Fruit fly (Drosophila melanogaster) whole organism, embryonic: ENCODE results near the gene CG31233.
A peak's percentile ranks its signal among the peaks of the same experiment; 100 is the strongest.

ENCODE experiments used
- ATbp ChIP-seq: fragments of 200-800 bp; sonication (Bioruptor generic); optimal IDR thresholded peaks from 2 replicates; lab custom pipeline; 2017; ENCODE audit warnings: missing biosample characterization, mild to moderate bottlenecking, missing genetic modification characterization, missing genetic modification reagents
- B-H1 ChIP-seq: fragments of 200-800 bp; sonication (Bioruptor generic); IDR thresholded peaks from 3 replicates; pipeline ENCODE4 v1.3.6; 2022; ENCODE audit warnings: missing biosample characterization, missing genetic modification characterization
- CG10543 ChIP-seq: fragments of 200-800 bp; sonication (Bioruptor generic); optimal IDR thresholded peaks from 3 replicates; lab custom pipeline; 2017; ENCODE audit warnings: missing biosample characterization, mild to moderate bottlenecking, missing genetic modification characterization, moderate library complexity
- CG11093 ChIP-seq: fragments of 200-800 bp; sonication (Bioruptor generic); IDR thresholded peaks from 3 replicates; pipeline ENCODE4 v1.3.6; 2022; ENCODE audit warnings: missing biosample characterization, missing genetic modification characterization
- CG11504 ChIP-seq: fragments of 200-800 bp; sonication (Bioruptor generic); optimal IDR thresholded peaks from 3 replicates; lab custom pipeline; 2019; ENCODE audit warnings: missing biosample characterization, mild to moderate bottlenecking, missing genetic modification characterization, moderate library complexity
- CG13624 ChIP-seq: fragments of 200-800 bp; sonication (Bioruptor generic); optimal IDR thresholded peaks from 2 replicates; lab custom pipeline; 2016; ENCODE audit warnings: missing biosample characterization, missing genetic modification characterization
- CG14965 ChIP-seq: fragments of 200-800 bp; sonication (Bioruptor generic); optimal IDR thresholded peaks from 2 replicates; lab custom pipeline; 2016; ENCODE audit warnings: missing biosample characterization, missing genetic modification characterization, borderline replicate concordance
- CG17568 ChIP-seq: fragments of 200-800 bp; sonication (Bioruptor generic); optimal IDR thresholded peaks from 2 replicates; lab custom pipeline; 2018; ENCODE audit warnings: missing biosample characterization, mild to moderate bottlenecking, missing genetic modification characterization, moderate library complexity
- CG17612 ChIP-seq: fragments of 200-800 bp; sonication (Bioruptor generic); IDR thresholded peaks from 2 replicates; pipeline ENCODE4 v1.3.6; 2022; ENCODE audit warnings: missing biosample characterization, missing genetic modification characterization
- CG18764 ChIP-seq: fragments of 200-800 bp; sonication (Bioruptor generic); optimal IDR thresholded peaks from 3 replicates; lab custom pipeline; 2016; ENCODE audit warnings: missing biosample characterization, missing genetic modification characterization
- CG30403 ChIP-seq: fragments of 200-800 bp; sonication (Bioruptor generic); optimal IDR thresholded peaks from 3 replicates; lab custom pipeline; 2016; ENCODE audit warnings: missing biosample characterization, missing genetic modification characterization
- CG34376 ChIP-seq: fragments of 200-800 bp; sonication (Bioruptor generic); optimal IDR thresholded peaks from 2 replicates; lab custom pipeline; 2018; ENCODE audit warnings: missing biosample characterization, mild to moderate bottlenecking, missing genetic modification characterization
- CG4730 ChIP-seq: fragments of 200-800 bp; sonication (Bioruptor generic); IDR thresholded peaks from 2 replicates; pipeline ENCODE4 v1.3.6; 2022; ENCODE audit warnings: missing biosample characterization, missing genetic modification characterization
- CG6791 ChIP-seq: fragments of 200-800 bp; sonication (Bioruptor generic); IDR thresholded peaks from 3 replicates; pipeline ENCODE4 v1.3.6; 2022; ENCODE audit warnings: missing biosample characterization, missing genetic modification characterization; ENCODE audit not compliant: partially characterized antibody
- CG7745 ChIP-seq: fragments of 200-800 bp; sonication (Bioruptor generic); optimal IDR thresholded peaks from 2 replicates; lab custom pipeline; 2018; ENCODE audit warnings: missing biosample characterization, mild to moderate bottlenecking, missing genetic modification characterization, moderate library complexity
- CG7963 ChIP-seq: fragments of 200-800 bp; sonication (Bioruptor generic); IDR thresholded peaks from 3 replicates; pipeline ENCODE4 v1.3.6; 2022; ENCODE audit warnings: missing biosample characterization, missing genetic modification characterization; ENCODE audit not compliant: partially characterized antibody
- CG8478 ChIP-seq: fragments of >200 bp; optimal IDR thresholded peaks from 2 replicates; lab custom pipeline; 2018
- Chrac-16 ChIP-seq: fragments of 200-800 bp; sonication (Bioruptor generic); optimal IDR thresholded peaks from 3 replicates; lab custom pipeline; 2016; ENCODE audit warnings: missing biosample characterization, missing genetic modification characterization
- Dp ChIP-seq: fragments of 200-800 bp; sonication (Bioruptor generic); optimal IDR thresholded peaks from 2 replicates; lab custom pipeline; 2018; ENCODE audit warnings: missing biosample characterization, mild to moderate bottlenecking, missing genetic modification characterization, moderate library complexity
- Ets65A ChIP-seq: fragments of 200-800 bp; sonication (Bioruptor generic); peaks from one replicate; lab custom pipeline; 2016; ENCODE audit warnings: missing biosample characterization, missing genetic modification characterization
- H2.0 ChIP-seq: fragments of 200-800 bp; sonication (Bioruptor generic); IDR thresholded peaks from 2 replicates; pipeline ENCODE4 v1.3.6; 2022; ENCODE audit warnings: missing biosample characterization, missing genetic modification characterization
- HLHmδ ChIP-seq: fragments of 200-800 bp; sonication (Bioruptor generic); optimal IDR thresholded peaks from 2 replicates; lab custom pipeline; 2018; ENCODE audit warnings: missing biosample characterization, mild to moderate bottlenecking, missing genetic modification characterization, moderate library complexity
- Hr3 ChIP-seq: fragments of 200-800 bp; sonication (Bioruptor generic); optimal IDR thresholded peaks from 3 replicates; lab custom pipeline; 2016; ENCODE audit warnings: missing biosample characterization, missing genetic modification characterization
- Hr39 ChIP-seq: fragments of >200 bp; optimal IDR thresholded peaks from 2 replicates; lab custom pipeline; 2017
- Kr ChIP-seq: fragments of 200-800 bp; sonication (Bioruptor generic); optimal IDR thresholded peaks from 2 replicates; lab custom pipeline; 2017; ENCODE audit warnings: missing biosample characterization, mild to moderate bottlenecking, missing genetic modification characterization
- Lpt ChIP-seq: fragments of >200 bp; optimal IDR thresholded peaks from 2 replicates; lab custom pipeline; 2018; ENCODE audit warnings: missing biosample characterization, missing genetic modification characterization
- MESR4 ChIP-seq: fragments of 200-800 bp; sonication (Bioruptor generic); optimal IDR thresholded peaks from 2 replicates; lab custom pipeline; 2018; ENCODE audit warnings: missing biosample characterization, mild to moderate bottlenecking, missing genetic modification characterization, moderate library complexity
- al ChIP-seq: fragments of 200-800 bp; sonication (Bioruptor generic); IDR thresholded peaks from 2 replicates; pipeline ENCODE4 v1.3.6; 2022; ENCODE audit warnings: missing biosample characterization, missing genetic modification characterization
- amos ChIP-seq: fragments of 200-800 bp; sonication (Bioruptor generic); IDR thresholded peaks from 2 replicates; pipeline ENCODE4 v1.3.6; 2022; ENCODE audit warnings: missing biosample characterization, missing genetic modification characterization; ENCODE audit not compliant: partially characterized antibody
- ash1 ChIP-seq: fragments of 200-800 bp; sonication (Bioruptor generic); optimal IDR thresholded peaks from 2 replicates; lab custom pipeline; 2018; ENCODE audit warnings: missing biosample characterization, mild to moderate bottlenecking, missing genetic modification characterization
- cas ChIP-seq: fragments of 200-800 bp; sonication (Bioruptor generic); IDR thresholded peaks from 2 replicates; pipeline ENCODE4 v1.3.6; 2022; ENCODE audit warnings: missing biosample characterization, missing genetic modification characterization
- cg ChIP-seq: fragments of 200-800 bp; sonication (Bioruptor generic); optimal IDR thresholded peaks from 3 replicates; lab custom pipeline; 2019; ENCODE audit warnings: missing biosample characterization, mild to moderate bottlenecking, missing genetic modification characterization, moderate library complexity
- chinmo ChIP-seq: fragments of 200-800 bp; sonication (Bioruptor generic); IDR thresholded peaks from 4 replicates; pipeline ENCODE4 v1.3.6; 2022; ENCODE audit warnings: missing biosample characterization, missing genetic modification characterization; ENCODE audit not compliant: partially characterized antibody
- dan ChIP-seq: fragments of 200-800 bp; sonication (Bioruptor generic); IDR thresholded peaks from 2 replicates; pipeline ENCODE4 v1.3.6; 2022; ENCODE audit warnings: missing biosample characterization, missing genetic modification characterization
- dpn ChIP-seq, 2 experiments: fragments of 200-800 bp; sonication (Bioruptor generic); optimal IDR thresholded peaks; 3 replicates each; lab custom pipeline; 2016; ENCODE audit warnings: missing biosample characterization in 2 of 2, missing genetic modification characterization in 2 of 2
- en ChIP-seq: fragments of 200-800 bp; sonication (Bioruptor generic); optimal IDR thresholded peaks from 2 replicates; lab custom pipeline; 2016; ENCODE audit warnings: missing biosample characterization, missing genetic modification characterization
- fd64A ChIP-seq: fragments of 200-800 bp; sonication (Bioruptor generic); optimal IDR thresholded peaks from 3 replicates; lab custom pipeline; 2018; ENCODE audit warnings: missing biosample characterization, mild to moderate bottlenecking, missing genetic modification characterization
- grn ChIP-seq: fragments of 200-800 bp; sonication (Bioruptor generic); optimal IDR thresholded peaks from 3 replicates; lab custom pipeline; 2017; ENCODE audit warnings: missing biosample characterization, missing genetic modification characterization
- gsb-n ChIP-seq: fragments of 200-800 bp; sonication (Bioruptor generic); optimal IDR thresholded peaks from 3 replicates; lab custom pipeline; 2018; ENCODE audit warnings: missing biosample characterization, mild to moderate bottlenecking, missing genetic modification characterization
- her ChIP-seq: fragments of 200-800 bp; sonication (Bioruptor generic); optimal IDR thresholded peaks from 2 replicates; lab custom pipeline; 2016; ENCODE audit warnings: missing biosample characterization, missing genetic modification characterization
- ind ChIP-seq: fragments of 200-800 bp; sonication (Bioruptor generic); optimal IDR thresholded peaks from 3 replicates; lab custom pipeline; 2016; ENCODE audit warnings: missing biosample characterization, missing genetic modification characterization
- insv ChIP-seq, 2 experiments: fragments of 200-800 bp; sonication (Bioruptor generic); optimal IDR thresholded peaks; 3 replicates each; lab custom pipeline; 2016 to 2018; ENCODE audit warnings: missing biosample characterization in 2 of 2, missing genetic modification characterization in 2 of 2
- lab ChIP-seq: fragments of 200-800 bp; sonication (Bioruptor generic); optimal IDR thresholded peaks from 3 replicates; lab custom pipeline; 2017; ENCODE audit warnings: missing biosample characterization, missing genetic modification characterization, mild to moderate bottlenecking, moderate library complexity, missing genetic modification reagents
- lilli ChIP-seq: fragments of 200-800 bp; sonication (Bioruptor generic); optimal IDR thresholded peaks from 3 replicates; lab custom pipeline; 2016; ENCODE audit warnings: missing biosample characterization, missing genetic modification characterization
- mam ChIP-seq: fragments of 200-800 bp; sonication (Bioruptor generic); optimal IDR thresholded peaks from 3 replicates; lab custom pipeline; 2016; ENCODE audit warnings: missing biosample characterization, missing genetic modification characterization
- sisA ChIP-seq: fragments of 200-800 bp; sonication (Bioruptor generic); IDR thresholded peaks from 2 replicates; pipeline ENCODE4 v1.3.6; 2022; ENCODE audit warnings: missing biosample characterization, missing genetic modification characterization
- sr ChIP-seq: fragments of 200-800 bp; sonication (Bioruptor generic); IDR thresholded peaks from 3 replicates; pipeline ENCODE4 v1.3.6; 2022; ENCODE audit warnings: missing biosample characterization, missing genetic modification characterization
- tgo ChIP-seq: fragments of 200-800 bp; sonication (Bioruptor generic); IDR thresholded peaks from 3 replicates; pipeline ENCODE4 v1.3.6; 2022; ENCODE audit warnings: missing biosample characterization, missing genetic modification characterization
- twi ChIP-seq: fragments of 200-800 bp; optimal IDR thresholded peaks from 2 replicates; lab custom pipeline; 2019; ENCODE audit warnings: missing biosample characterization, mild to moderate bottlenecking, missing genetic modification characterization, moderate library complexity
- wek ChIP-seq: fragments of 200-800 bp; sonication (Bioruptor generic); optimal IDR thresholded peaks from 3 replicates; lab custom pipeline; 2018; ENCODE audit warnings: missing biosample characterization, mild to moderate bottlenecking, missing genetic modification characterization, moderate library complexity
- z ChIP-seq: fragments of 200-800 bp; sonication (Bioruptor generic); IDR thresholded peaks from 3 replicates; pipeline ENCODE4 v1.3.6; 2022; ENCODE audit warnings: missing biosample characterization, missing genetic modification characterization

CG31233 gene

dm6 chr3R:21739750-21740319, 9.8 kb upstream of the CG31233 start, which contains the start of gene CG5849 (continued):
- TF ChIP-seq CG7745 (tag; lab: Kevin White, UChicago) (no peak), cg (GFP tag; lab: Kevin White, UChicago) (peak; percentile 10), CG8478 (lab: Kevin White, UChicago) (no peak), CG17612 (GFP tag; lab: Robert Waterston, UW) (0 out of 2 replicates have a peak, but pooled peaks have one; percentile 24), H2.0 (GFP tag; lab: Robert Waterston, UW) (no peak), CG6791 (0 out of 3 replicates have a peak, but pooled peaks have one; percentile 32), cas (GFP tag; lab: Robert Waterston, UW) (no peak), CG10543 (GFP tag; lab: Kevin White, UChicago) (peak; percentile 29), en (GFP tag; lab: Kevin White, UChicago) (no peak), insv (GFP tag; optimal IDR thresholded peaks at IDR 0.05; lab: Kevin White, UChicago) (no peak), Hr39 (no peak), grn (GFP tag; lab: Kevin White, UChicago) (peak; percentile 67), CG14965 (GFP tag; lab: Kevin White, UChicago) (no peak), Ets65A (GFP tag; lab: Kevin White, UChicago) (peak; percentile 43), Dp (GFP tag; lab: Kevin White, UChicago) (no peak), Kr (GFP tag; lab: Kevin White, UChicago) (no peak), mam (GFP tag; lab: Kevin White, UChicago) (no peak), z (GFP tag; lab: Robert Waterston, UW) (peak; percentile 92), ash1 (GFP tag; lab: Kevin White, UChicago) (no peak), Lpt (GFP tag; lab: Kevin White, UChicago) (no peak), ATbp (GFP tag; lab: Kevin White, UChicago) (no peak), amos (peak; percentile 33; the same call in 1 of the 2 replicates), CG7963 (GFP tag; lab: Robert Waterston, UW) (no peak), al (GFP tag; lab: Robert Waterston, UW) (no peak)

dm6 chr3R:21740766-21741350, 8.8 kb upstream of the CG31233 start:
- no peak for TF ChIP-seq sr (GFP tag; lab: Robert Waterston, UW)
- 0 out of 4 replicates have a peak, but pooled peaks have one; percentile 27 for TF ChIP-seq chinmo (GFP tag; lab: Robert Waterston, UW)
- no peak for TF ChIP-seq dpn (GFP tag; optimal IDR thresholded peaks at IDR 0.05; lab: Kevin White, UChicago)
- TF ChIP-seq HLHmδ (GFP tag; lab: Kevin White, UChicago): no peak
- no peak for TF ChIP-seq Chrac-16 (GFP tag; lab: Kevin White, UChicago)
- no peak for TF ChIP-seq ind (GFP tag; lab: Kevin White, UChicago)
- TF ChIP-seq CG13624 (GFP tag; lab: Kevin White, UChicago): no peak
- peak; percentile 25 for TF ChIP-seq lab (GFP tag; lab: Kevin White, UChicago)
- peak; percentile 80 for TF ChIP-seq wek
- no peak for TF ChIP-seq fd64A
- TF ChIP-seq dan (GFP tag; lab: Robert Waterston, UW): no peak
- TF ChIP-seq CG18764 (GFP tag; lab: Kevin White, UChicago): no peak
- no peak for TF ChIP-seq lilli
- TF ChIP-seq CG30403 (GFP tag; lab: Kevin White, UChicago): no peak
- no peak for TF ChIP-seq CG11093 (GFP tag; lab: Robert Waterston, UW)
- TF ChIP-seq her (GFP tag; lab: Kevin White, UChicago): no peak
- TF ChIP-seq CG11504 (tag; lab: Kevin White, UChicago): no peak
- TF ChIP-seq CG17568 (GFP tag; lab: Kevin White, UChicago): no peak
- TF ChIP-seq MESR4 (GFP tag; lab: Kevin White, UChicago): no peak
- no peak for TF ChIP-seq sisA (GFP tag; lab: Robert Waterston, UW)
- TF ChIP-seq B-H1 (GFP tag; lab: Robert Waterston, UW): no peak
- no peak for TF ChIP-seq tgo (GFP tag; lab: Robert Waterston, UW)
- TF ChIP-seq CG4730 (GFP tag; lab: Robert Waterston, UW): no peak
- no peak for TF ChIP-seq gsb-n (tag; lab: Kevin White, UChicago)
- peak; percentile 72 for TF ChIP-seq CG34376
- peak; percentile 60 for TF ChIP-seq twi
- no peak for TF ChIP-seq Hr3 (GFP tag; lab: Kevin White, UChicago)
